Worm (Caenorhabditis elegans) whole organism, L2 larva: ENCODE data around the gene R12B2.3.

Experiments
- aly-2 ChIP-seq: fragments of 150-350 bp; optimal IDR thresholded peaks from 2 replicates; lab custom pipeline; 2014; ENCODE audit warnings: missing biosample characterization, missing genetic modification characterization
- ceh-16 ChIP-seq: fragments of 150-350 bp; optimal IDR thresholded peaks from 2 replicates; lab custom pipeline; 2014; ENCODE audit warnings: missing biosample characterization, missing genetic modification characterization
- ceh-82 ChIP-seq: fragments of 150-350 bp; optimal IDR thresholded peaks from 2 replicates; lab custom pipeline; 2014; ENCODE audit warnings: missing biosample characterization, missing genetic modification characterization
- nhr-11 ChIP-seq: fragments of 150-350 bp; optimal IDR thresholded peaks from 2 replicates; lab custom pipeline; 2014; ENCODE audit warnings: missing biosample characterization, missing genetic modification characterization
- unc-39 ChIP-seq: fragments of 150-350 bp; optimal IDR thresholded peaks from 2 replicates; lab custom pipeline; 2014; ENCODE audit warnings: missing biosample characterization, missing genetic modification characterization
- unc-55 ChIP-seq: fragments of 150-350 bp; sonication (generic microtip); optimal IDR thresholded peaks from 3 replicates; lab custom pipeline; 2014; ENCODE audit warnings: missing biosample characterization, missing genetic modification reagents, missing genetic modification characterization

DNA sequence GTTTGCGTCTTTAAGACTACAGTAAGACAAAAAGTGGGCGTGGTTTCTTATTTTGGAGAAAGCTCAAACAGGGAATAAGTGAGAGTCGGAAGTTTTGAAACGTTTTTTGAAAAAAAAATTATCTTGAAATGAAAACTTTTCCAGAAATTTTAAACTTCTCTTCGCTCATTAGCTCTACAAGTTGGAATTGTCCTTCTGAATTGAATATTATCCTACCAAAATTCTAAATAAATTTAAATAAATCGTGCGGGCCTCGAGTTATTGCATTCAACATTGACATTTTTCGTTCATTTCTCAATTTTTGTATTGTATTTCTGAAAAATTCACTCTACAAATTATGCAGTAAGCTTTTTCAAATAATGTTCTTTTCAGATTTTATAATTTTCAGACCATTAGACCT is at the start of gene R12B2.3:
- TF ChIP-seq ceh-82 (no peak), aly-2 (tag; lab: Kevin White, UChicago) (no peak), nhr-11 (tag; lab: Kevin White, UChicago) (no peak), unc-55 (GFP tag; lab: Kevin White, UChicago) (no peak), unc-39 (no peak), ceh-16 (tag; lab: Kevin White, UChicago) (no peak)
